Worm (Caenorhabditis elegans): ENCODE results near the gene Y39E4B.5.

DNA sequence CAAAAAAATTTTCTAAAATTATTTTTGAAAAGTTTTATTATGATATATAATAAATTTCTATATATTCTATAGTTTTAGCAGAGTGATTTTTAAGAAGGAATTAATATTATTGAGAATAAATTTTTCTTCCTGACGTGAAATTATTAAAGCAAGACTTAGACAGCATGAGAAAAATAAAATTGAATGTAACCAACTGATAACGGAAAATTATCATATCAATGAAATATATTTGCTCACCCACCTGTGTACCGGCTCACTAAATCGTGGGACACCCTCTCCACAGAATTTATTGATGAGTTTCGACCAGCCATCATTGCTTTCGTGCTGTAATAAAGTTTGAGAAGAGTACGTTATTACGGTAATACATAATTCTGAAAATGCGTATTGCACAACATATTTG, 30.4 kb upstream of the Y39E4B.5 start, which contains the start of gene bre-2:
- TF ChIP-seq him-1 (tag; optimal IDR thresholded peaks at IDR 0.05): no peak
- no peak for TF ChIP-seq W03F9.2 (tag; optimal IDR thresholded peaks at IDR 0.05)
- no peak for TF ChIP-seq dao-5 (tag; optimal IDR thresholded peaks at IDR 0.05)

All from whole organism, L4/young adult.